Worm (Caenorhabditis elegans): ENCODE measurements around the gene popl-7.

DNA sequence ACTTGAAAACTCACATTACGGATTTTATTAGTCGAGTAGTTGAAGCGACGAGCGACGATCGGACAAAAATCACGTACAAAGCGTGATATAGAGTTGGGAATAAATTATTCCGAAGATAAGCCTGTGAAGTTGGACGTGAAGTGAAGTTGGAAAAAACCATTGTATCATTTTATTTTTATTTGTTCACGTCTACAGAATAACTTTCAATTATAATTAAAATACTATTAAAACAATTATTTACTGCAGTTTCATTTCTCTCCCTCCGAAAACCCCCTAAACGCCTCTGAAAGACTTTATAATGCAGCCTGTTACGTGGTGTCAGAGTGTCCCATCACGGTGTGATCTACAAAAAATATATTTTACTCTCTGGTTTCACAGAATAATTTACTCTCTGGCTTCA, 10.3 kb upstream of the popl-7 start, which contains the start of gene Y62E10A.3:
- no peak for TF ChIP-seq lir-3 (tag; optimal IDR thresholded peaks at IDR 0.05)
- TF ChIP-seq nhr-28 (tag; optimal IDR thresholded peaks at IDR 0.05), result no peak
- TF ChIP-seq nhr-77 (tag; optimal IDR thresholded peaks at IDR 0.05), result no peak
- no peak for TF ChIP-seq saeg-2 (GFP tag; IDR thresholded peaks at IDR 0.05)
- no peak for TF ChIP-seq madf-5 (GFP tag; IDR thresholded peaks at IDR 0.05)
- no peak for TF ChIP-seq ces-1 (GFP tag; optimal IDR thresholded peaks at IDR 0.05)
- no peak for TF ChIP-seq hlh-30 (tag; optimal IDR thresholded peaks at IDR 0.05; ENCODE audit: insufficient read depth)
- no peak for TF ChIP-seq Y48G9A.11 (GFP tag; IDR thresholded peaks at IDR 0.05)
- TF ChIP-seq F10B5.3 (tag; optimal IDR thresholded peaks at IDR 0.05), result no peak
- TF ChIP-seq lsy-2 (tag; optimal IDR thresholded peaks at IDR 0.05), result no peak
- no peak for TF ChIP-seq dve-1 (tag; optimal IDR thresholded peaks at IDR 0.05; ENCODE audit: insufficient read depth)
- no peak for TF ChIP-seq mxl-3 (GFP tag; optimal IDR thresholded peaks at IDR 0.05)
- TF ChIP-seq zag-1 (tag; optimal IDR thresholded peaks at IDR 0.05), result no peak
